Fruit fly (Drosophila melanogaster) whole organism: ENCODE results near the gene CG42724.

Source experiments
- CG8478 ChIP-seq: fragments of >200 bp; optimal IDR thresholded peaks from 2 replicates; lab custom pipeline; 2018; ENCODE audit warnings: inconsistent platforms
- Dll ChIP-seq: fragments of >200 bp; optimal IDR thresholded peaks from 2 replicates; lab custom pipeline; 2017
- EcR ChIP-seq, 2 experiments: fragments of >200 bp; optimal IDR thresholded peaks; 2 replicates each; lab custom pipeline; 2017; ENCODE audit warnings: missing biosample characterization in 2 of 2, missing genetic modification characterization in 2 of 2, missing genetic modification reagents in 2 of 2
- pan ChIP-seq: fragments of >200 bp; optimal IDR thresholded peaks from 2 replicates; lab custom pipeline; 2017
- psq ChIP-seq: fragments of >200 bp; optimal IDR thresholded peaks from 2 replicates; lab custom pipeline; 2017
- usp ChIP-seq: fragments of >200 bp; optimal IDR thresholded peaks from 2 replicates; lab custom pipeline; 2017; ENCODE audit warnings: missing biosample characterization, missing genetic modification characterization, mixed read lengths

DNA sequence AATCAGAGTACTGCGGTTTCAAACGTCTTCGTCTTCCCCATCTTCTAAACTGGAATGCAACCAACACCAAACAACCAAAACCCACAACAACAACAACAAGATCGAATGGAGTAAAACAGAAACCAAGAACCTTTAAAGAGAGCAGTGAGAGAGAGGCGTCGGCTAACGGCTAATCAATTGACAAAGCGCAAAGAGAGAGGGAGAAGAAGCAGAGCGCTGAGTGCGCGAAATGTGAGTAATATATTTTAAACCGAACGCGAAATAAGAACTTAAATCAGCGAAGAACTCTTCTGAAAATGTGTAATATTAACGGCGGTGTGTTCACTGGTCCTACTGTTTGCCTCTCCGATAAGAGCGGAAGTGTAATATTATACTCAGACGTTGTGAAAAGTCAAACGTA, 39.5 kb upstream of the CG42724 start:
- TF ChIP-seq EcR (GFP tag; optimal IDR thresholded peaks at IDR 0.05; lab: Kevin White, UChicago): no peak
- TF ChIP-seq usp (GFP tag; lab: Kevin White, UChicago): no peak
- no peak for TF ChIP-seq psq
- TF ChIP-seq CG8478: no peak
- TF ChIP-seq Dll: no peak
- TF ChIP-seq pan (lab: Kevin White, UChicago): no peak
